Worm (Caenorhabditis elegans): Measurements from ENCODE around the gene cpg-20.

Gene cpg-20

DNA sequence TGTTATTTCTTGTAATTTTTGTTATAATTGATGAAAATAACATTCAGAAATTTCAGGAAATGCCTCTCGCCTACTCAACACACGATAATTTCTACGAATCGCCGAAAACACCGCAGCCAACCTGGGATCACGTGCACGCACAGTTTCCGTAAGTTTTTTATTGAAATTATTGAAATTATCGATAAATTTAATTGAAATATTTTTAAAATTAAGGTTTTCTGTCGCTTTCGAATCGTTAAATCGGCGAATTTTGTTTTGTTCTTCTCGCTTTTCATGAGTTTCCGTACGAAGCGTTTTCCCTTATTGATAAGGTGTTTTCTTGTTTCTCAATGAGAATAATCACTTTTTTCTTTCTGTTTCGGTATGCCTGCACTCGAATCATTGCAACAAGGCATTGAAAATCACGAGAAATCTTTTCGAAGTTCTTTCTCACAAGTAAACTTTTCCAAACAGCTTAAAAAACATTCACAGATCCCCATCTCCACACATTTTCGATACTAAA is 19.4 kb upstream of the cpg-20 start, which contains the start of gene lag-1:
Gene lag-1, plus strand, starts transcription at position 51 of the 502 bp plus-strand sequence.
- TF ChIP-seq elt-1 (tag; optimal IDR thresholded peaks at IDR 0.05; ENCODE audit: borderline replicate concordance, insufficient read depth) (no peak), ceh-39 (tag; optimal IDR thresholded peaks at IDR 0.05) (no peak), tbx-8 (GFP tag; optimal IDR thresholded peaks at IDR 0.05) (no peak), mls-2 (tag; optimal IDR thresholded peaks at IDR 0.05) (no peak), ces-1 (GFP tag; optimal IDR thresholded peaks at IDR 0.05) (no peak), nhr-28 (tag; optimal IDR thresholded peaks at IDR 0.05) (no peak), snpc-4 (tag; optimal IDR thresholded peaks at IDR 0.05) (no peak), lin-13 (tag; optimal IDR thresholded peaks at IDR 0.05) (no peak), nhr-2 (tag; optimal IDR thresholded peaks at IDR 0.05) (no peak), lin-32 (GFP tag; optimal IDR thresholded peaks at IDR 0.05) (no peak), flh-1 (GFP tag; optimal IDR thresholded peaks at IDR 0.05) (no peak), sptf-1 (tag; optimal IDR thresholded peaks at IDR 0.05) (no peak), nhr-237 (tag; optimal IDR thresholded peaks at IDR 0.05) (no peak), pha-4 (tag; optimal IDR thresholded peaks at IDR 0.05) (no peak), mep-1 (tag; optimal IDR thresholded peaks at IDR 0.05) (no peak)

DNA sequence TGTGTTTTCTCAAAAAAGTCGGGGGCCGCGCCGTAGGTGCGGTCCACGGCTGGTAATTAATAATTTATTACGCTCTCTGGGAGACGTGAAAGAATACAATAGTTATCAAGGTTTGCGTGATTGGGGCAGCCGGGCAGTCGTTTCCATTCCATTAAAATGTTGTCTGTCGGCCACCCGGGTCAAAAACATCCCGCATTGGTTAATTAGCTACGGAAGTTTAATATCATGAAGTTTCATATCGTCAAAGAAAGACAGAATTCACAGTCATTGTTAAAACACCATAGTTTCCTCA is 18.2 kb upstream of the cpg-20 start:
- TF ChIP-seq ceh-39 (tag; optimal IDR thresholded peaks at IDR 0.05) (no peak), ceh-43 (GFP tag; optimal IDR thresholded peaks at IDR 0.05) (no peak), ham-2 (GFP tag; optimal IDR thresholded peaks at IDR 0.05) (no peak), nhr-28 (tag; optimal IDR thresholded peaks at IDR 0.05) (no peak), drap-1 (GFP tag; optimal IDR thresholded peaks at IDR 0.05) (no peak), M03D4.4 (tag; optimal IDR thresholded peaks at IDR 0.05) (no peak), unc-62 (GFP tag; optimal IDR thresholded peaks at IDR 0.05) (no peak), nhr-2 (tag; optimal IDR thresholded peaks at IDR 0.05) (no peak), hlh-1 (tag; optimal IDR thresholded peaks at IDR 0.05) (no peak), elt-3 (tag; optimal IDR thresholded peaks at IDR 0.05) (no peak), snpc-4 (tag; optimal IDR thresholded peaks at IDR 0.05) (no peak), ces-1 (GFP tag; optimal IDR thresholded peaks at IDR 0.05) (no peak), mab-5 (tag; optimal IDR thresholded peaks at IDR 0.05) (no peak), mls-2 (tag; optimal IDR thresholded peaks at IDR 0.05) (no peak), nhr-237 (tag; optimal IDR thresholded peaks at IDR 0.05) (no peak), tbx-8 (GFP tag; optimal IDR thresholded peaks at IDR 0.05) (no peak), sem-2 (GFP tag; optimal IDR thresholded peaks at IDR 0.05) (no peak)

DNA sequence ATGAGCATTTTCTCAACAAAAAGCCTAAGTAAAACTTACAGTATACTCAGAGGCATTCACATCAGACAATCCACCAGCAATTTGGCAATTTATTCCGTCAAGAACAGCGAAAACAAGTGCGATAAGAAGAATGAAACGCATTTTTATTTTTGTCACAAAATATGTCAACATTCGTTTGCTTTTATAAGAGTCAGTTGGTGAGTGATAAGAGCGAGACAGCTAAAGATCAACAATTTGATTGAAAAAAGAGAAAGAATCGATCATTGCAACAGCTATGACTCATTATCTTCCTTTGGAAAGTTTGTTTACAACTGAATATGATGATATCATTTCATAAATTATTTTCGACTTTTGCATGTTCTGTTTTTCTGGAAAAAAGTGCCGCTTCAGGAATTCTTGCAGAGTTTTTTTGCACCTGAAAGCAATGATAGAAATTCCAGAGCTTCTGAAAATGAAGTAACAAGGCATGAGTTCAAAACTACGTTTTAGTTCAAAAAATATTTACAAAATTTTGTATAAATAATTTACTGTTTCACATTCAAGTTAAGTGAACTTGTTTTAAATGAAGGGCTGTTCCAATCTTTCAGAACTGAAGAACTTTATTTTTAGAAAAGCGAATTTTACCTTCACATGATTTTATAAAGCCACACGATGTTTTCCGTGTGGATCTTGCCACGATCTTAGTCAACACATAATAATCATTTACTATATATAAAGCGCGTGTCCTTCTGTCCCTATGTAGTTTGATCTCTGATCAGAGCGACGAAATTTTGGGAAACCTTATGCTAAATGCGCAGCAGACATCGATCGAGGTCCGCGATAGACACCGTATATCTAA is 17.7 kb upstream of the cpg-20 start, which contains the start of gene cpi-1:
Gene cpi-1, minus strand, starts transcription at position 204 of the 838 bp plus-strand sequence.
- TF ChIP-seq hlh-1 (tag; optimal IDR thresholded peaks at IDR 0.05), result no peak
- no peak for TF ChIP-seq bed-3 (GFP tag; optimal IDR thresholded peaks at IDR 0.05)
- no peak for TF ChIP-seq zip-8 (tag; optimal IDR thresholded peaks at IDR 0.05)
- TF ChIP-seq mab-5 (tag; optimal IDR thresholded peaks at IDR 0.05), result no peak
- TF ChIP-seq sptf-1 (tag; optimal IDR thresholded peaks at IDR 0.05), result no peak
- TF ChIP-seq snpc-4 (tag; optimal IDR thresholded peaks at IDR 0.05), result no peak

DNA sequence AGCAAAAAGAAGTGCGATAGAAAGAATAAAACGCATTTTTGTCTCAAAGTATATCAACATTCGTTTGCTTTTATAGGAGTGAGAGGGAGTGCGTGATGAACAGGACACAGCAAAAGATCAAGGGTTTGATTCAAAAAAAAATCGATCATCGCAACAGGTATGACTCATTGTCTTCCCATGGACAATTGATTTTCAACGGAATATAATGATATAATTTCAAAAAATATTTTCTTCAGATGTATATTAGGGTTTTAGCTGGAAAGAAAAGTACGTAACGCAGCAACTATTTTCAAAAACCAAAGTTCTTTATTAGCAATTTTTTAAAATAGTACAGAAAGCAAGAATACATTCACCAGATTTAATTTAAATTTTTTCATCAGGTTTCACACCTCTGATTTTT is 16.3 kb upstream of the cpg-20 start, which contains the start of gene K08B4.7:
Gene K08B4.7, minus strand, starts transcription at position 101 of the 400 bp plus-strand sequence.
- TF ChIP-seq lin-32 (GFP tag; optimal IDR thresholded peaks at IDR 0.05) (no peak), flh-1 (GFP tag; optimal IDR thresholded peaks at IDR 0.05) (no peak), unc-120 (tag; optimal IDR thresholded peaks at IDR 0.05; ENCODE audit: poor library complexity, severe bottlenecking) (no peak)

DNA sequence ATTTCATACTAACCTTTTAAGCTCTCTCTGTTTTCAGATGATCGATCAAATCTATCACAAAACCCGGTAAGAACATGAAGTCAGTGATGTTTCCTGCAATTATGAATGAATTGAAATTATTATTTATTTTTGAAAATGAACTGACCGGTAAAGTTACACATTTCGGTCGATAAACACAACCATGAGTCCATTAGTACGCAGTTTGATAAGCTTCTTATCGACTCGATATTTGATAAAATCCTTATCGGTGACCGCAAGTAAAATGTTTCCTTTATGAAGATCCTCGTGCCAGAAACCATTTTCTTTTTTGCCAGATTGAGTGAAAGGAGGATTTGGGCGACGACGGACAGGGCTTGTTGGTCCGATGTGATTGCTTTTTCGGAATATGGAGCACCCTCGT is 10.5 kb upstream of the cpg-20 start:
- no peak for TF ChIP-seq elt-1 (tag; optimal IDR thresholded peaks at IDR 0.05; ENCODE audit: borderline replicate concordance, insufficient read depth)
- TF ChIP-seq hlh-1 (tag; optimal IDR thresholded peaks at IDR 0.05), result no peak
- TF ChIP-seq sptf-1 (tag; optimal IDR thresholded peaks at IDR 0.05), result no peak
- TF ChIP-seq bed-3 (GFP tag; optimal IDR thresholded peaks at IDR 0.05), result no peak
- no peak for TF ChIP-seq mls-2 (tag; optimal IDR thresholded peaks at IDR 0.05)
- TF ChIP-seq unc-120 (tag; optimal IDR thresholded peaks at IDR 0.05; ENCODE audit: poor library complexity, severe bottlenecking), result no peak
- TF ChIP-seq elt-3 (tag; optimal IDR thresholded peaks at IDR 0.05), result no peak
- no peak for TF ChIP-seq unc-62 (GFP tag; optimal IDR thresholded peaks at IDR 0.05)
- TF ChIP-seq mab-5 (tag; optimal IDR thresholded peaks at IDR 0.05), result no peak
- TF ChIP-seq blmp-1 (tag; optimal IDR thresholded peaks at IDR 0.05), result no peak
- no peak for TF ChIP-seq lin-13 (tag; optimal IDR thresholded peaks at IDR 0.05)
- no peak for TF ChIP-seq ztf-11 (tag; optimal IDR thresholded peaks at IDR 0.05)
- TF ChIP-seq cnd-1 (tag; optimal IDR thresholded peaks at IDR 0.05), result no peak
- no peak for TF ChIP-seq ces-1 (GFP tag; optimal IDR thresholded peaks at IDR 0.05)
- no peak for TF ChIP-seq M03D4.4 (tag; optimal IDR thresholded peaks at IDR 0.05)
- TF ChIP-seq sem-2 (GFP tag; optimal IDR thresholded peaks at IDR 0.05), result no peak

All from whole organism, mixed stage, embryonic.